Fruit fly (Drosophila melanogaster) whole organism, pupa: ENCODE data around the gene tobi.
A peak's percentile ranks its signal among the peaks of the same experiment; 100 is the strongest.

Experiments
- CG10348 ChIP-seq: fragments of 200-800 bp; sonication (Bioruptor generic); IDR thresholded peaks from 2 replicates; pipeline ENCODE4 v1.3.6; 2022; ENCODE audit warnings: missing biosample characterization, missing genetic modification characterization
- CG12605 ChIP-seq: fragments of 200-800 bp; sonication (Bioruptor generic); IDR thresholded peaks from 2 replicates; pipeline ENCODE4 v1.3.6; 2022; ENCODE audit warnings: missing biosample characterization, missing genetic modification characterization
- CG13204 ChIP-seq: fragments of 200-800 bp; sonication (Bioruptor generic); optimal IDR thresholded peaks from 2 replicates; lab custom pipeline; 2018; ENCODE audit warnings: missing biosample characterization, mild to moderate bottlenecking, missing genetic modification characterization, moderate library complexity
- CG14655 ChIP-seq: fragments of 200-800 bp; sonication (Bioruptor generic); optimal IDR thresholded peaks from 3 replicates; lab custom pipeline; 2017; ENCODE audit warnings: mild to moderate bottlenecking, missing biosample characterization, missing genetic modification reagents, missing genetic modification characterization
- CG15710 ChIP-seq: fragments of 200-800 bp; sonication (Bioruptor generic); optimal IDR thresholded peaks from 2 replicates; lab custom pipeline; 2018; ENCODE audit warnings: missing biosample characterization, mild to moderate bottlenecking, missing genetic modification characterization, moderate library complexity
- CG17806 ChIP-seq: fragments of 200-800 bp; sonication (Bioruptor generic); optimal IDR thresholded peaks from 2 replicates; lab custom pipeline; 2018; ENCODE audit warnings: missing biosample characterization, mild to moderate bottlenecking, missing genetic modification characterization, moderate library complexity
- CG32121 ChIP-seq: fragments of 200-800 bp; sonication (Bioruptor generic); IDR thresholded peaks from 2 replicates; pipeline ENCODE4 v1.3.6; 2022; ENCODE audit warnings: missing biosample characterization, missing genetic modification characterization
- CG34367 ChIP-seq: fragments of 200-800 bp; sonication (Bioruptor generic); optimal IDR thresholded peaks from 2 replicates; lab custom pipeline; 2018; ENCODE audit warnings: missing biosample characterization, mild to moderate bottlenecking, missing genetic modification characterization
- CG4496 ChIP-seq: fragments of 200-800 bp; sonication (Bioruptor generic); IDR thresholded peaks from 3 replicates; pipeline ENCODE4 v1.3.6; 2022; ENCODE audit warnings: missing biosample characterization, missing genetic modification characterization
- CG8159 ChIP-seq: fragments of 200-800 bp; sonication (Bioruptor generic); optimal IDR thresholded peaks from 3 replicates; lab custom pipeline; 2018; ENCODE audit warnings: missing biosample characterization, mild to moderate bottlenecking, missing genetic modification characterization, moderate library complexity
- CG8301 ChIP-seq: fragments of 200-800 bp; sonication (Bioruptor generic); optimal IDR thresholded peaks from 2 replicates; lab custom pipeline; 2018; ENCODE audit warnings: missing biosample characterization, mild to moderate bottlenecking, missing genetic modification characterization
- CG9948 ChIP-seq: fragments of 200-800 bp; sonication (Bioruptor generic); optimal IDR thresholded peaks from 2 replicates; lab custom pipeline; 2018; ENCODE audit warnings: missing biosample characterization, mild to moderate bottlenecking, missing genetic modification characterization, moderate library complexity
- D1 ChIP-seq: fragments of 200-800 bp; sonication (Bioruptor generic); optimal IDR thresholded peaks from 2 replicates; lab custom pipeline; 2018; ENCODE audit warnings: missing biosample characterization, mild to moderate bottlenecking, missing genetic modification characterization, moderate library complexity
- EcR ChIP-seq: fragments of 200-800 bp; sonication (Bioruptor generic); optimal IDR thresholded peaks from 3 replicates; lab custom pipeline; 2019; ENCODE audit warnings: missing biosample characterization, missing genetic modification characterization, mild to moderate bottlenecking, moderate library complexity, missing genetic modification reagents
- Ets98B ChIP-seq: fragments of 200-800 bp; sonication (Bioruptor generic); IDR thresholded peaks from 2 replicates; pipeline ENCODE4 v1.3.6; 2022; ENCODE audit warnings: missing biosample characterization, missing genetic modification characterization
- Pif1A ChIP-seq: fragments of 200-800 bp; sonication (Bioruptor generic); optimal IDR thresholded peaks from 3 replicates; lab custom pipeline; 2016; ENCODE audit warnings: missing biosample characterization, missing genetic modification characterization
- Pif1B ChIP-seq: fragments of 200-800 bp; sonication (Bioruptor generic); optimal IDR thresholded peaks from 3 replicates; lab custom pipeline; 2016; ENCODE audit warnings: missing biosample characterization, missing genetic modification characterization
- Snoo ChIP-seq: fragments of 200-800 bp; sonication (Bioruptor generic); optimal IDR thresholded peaks from 3 replicates; lab custom pipeline; 2017; ENCODE audit warnings: missing biosample characterization, mild to moderate bottlenecking, missing genetic modification characterization, inconsistent platforms
- fd96Ca ChIP-seq: fragments of 200-800 bp; sonication (Bioruptor generic); IDR thresholded peaks from 3 replicates; pipeline ENCODE4 v1.3.6; 2022; ENCODE audit warnings: missing biosample characterization, missing genetic modification characterization
- gl ChIP-seq: fragments of 200-800 bp; sonication (Bioruptor generic); optimal IDR thresholded peaks from 2 replicates; lab custom pipeline; 2018; ENCODE audit warnings: missing biosample characterization, mild to moderate bottlenecking, missing genetic modification characterization
- rn ChIP-seq: fragments of 200-800 bp; sonication (Bioruptor generic); IDR thresholded peaks from 2 replicates; pipeline ENCODE4 v1.3.6; 2022; ENCODE audit warnings: missing biosample characterization, missing genetic modification characterization

The tobi gene

dm6 chr3R:25346899-25347298, at the start of gene tobi:
tobi (minus strand) TSS chr3R:25346921.
- TF ChIP-seq CG12605 (no peak), EcR (GFP tag; lab: Kevin White, UChicago) (no peak), rn (GFP tag; lab: Robert Waterston, UW) (no peak), CG8301 (tag; lab: Kevin White, UChicago) (no peak), CG17806 (tag; lab: Kevin White, UChicago) (no peak), CG14655 (GFP tag; lab: Kevin White, UChicago) (no peak), Snoo (tag; lab: Kevin White, UChicago) (no peak), CG10348 (GFP tag; lab: Robert Waterston, UW) (no peak), CG34367 (tag; lab: Kevin White, UChicago) (no peak), CG15710 (tag; lab: Kevin White, UChicago) (no peak), CG32121 (no peak), CG9948 (no peak), CG4496 (GFP tag; lab: Robert Waterston, UW) (no peak), CG8159 (tag; lab: Kevin White, UChicago) (no peak), Pif1B (GFP tag; lab: Kevin White, UChicago) (no peak)
- TF ChIP-seq, all 21 proteins: peak for 0

- TF ChIP-seq CG8159 (tag; lab: Kevin White, UChicago) = peak; percentile 19
- TF ChIP-seq CG4496 (GFP tag; lab: Robert Waterston, UW) = peak; percentile 54; the same call in 2 of the 3 replicates
- TF ChIP-seq CG14655 (GFP tag; lab: Kevin White, UChicago) = peak; percentile 31
- no peak for TF ChIP-seq CG9948
- TF ChIP-seq fd96Ca (GFP tag; lab: Robert Waterston, UW) = peak; percentile 48; the same call in 1 of the 3 replicates
- TF ChIP-seq CG32121 = 0 out of 2 replicates have a peak, but pooled peaks have one; percentile 51
- no peak for TF ChIP-seq Pif1A (GFP tag; lab: Kevin White, UChicago)
Measured at dm6 chr3R:25388522-25388921, 41.8 kb upstream of the tobi start.

dm6 chr3R:25384206-25384605, 37.5 kb upstream of the tobi start:
- TF ChIP-seq gl (tag; lab: Kevin White, UChicago) = no peak
- no peak for TF ChIP-seq Snoo (tag; lab: Kevin White, UChicago)
- TF ChIP-seq Ets98B (GFP tag; lab: Robert Waterston, UW) = no peak
- TF ChIP-seq CG8301 (tag; lab: Kevin White, UChicago) = no peak
- no peak for TF ChIP-seq CG9948
- no peak for TF ChIP-seq D1 (tag; lab: Kevin White, UChicago)
- no peak for TF ChIP-seq CG12605
- TF ChIP-seq CG14655 (GFP tag; lab: Kevin White, UChicago) = no peak
- TF ChIP-seq CG13204 (GFP tag; lab: Kevin White, UChicago) = no peak

- TF ChIP-seq Pif1A (GFP tag; lab: Kevin White, UChicago) = no peak
- no peak for TF ChIP-seq D1 (tag; lab: Kevin White, UChicago)
- TF ChIP-seq CG14655 (GFP tag; lab: Kevin White, UChicago) = no peak
- TF ChIP-seq CG32121 = no peak
- TF ChIP-seq CG10348 (GFP tag; lab: Robert Waterston, UW) = no peak
- no peak for TF ChIP-seq CG8301 (tag; lab: Kevin White, UChicago)
- no peak for TF ChIP-seq CG34367 (tag; lab: Kevin White, UChicago)
- TF ChIP-seq CG4496 (GFP tag; lab: Robert Waterston, UW) = no peak
- no peak for TF ChIP-seq CG17806 (tag; lab: Kevin White, UChicago)
- TF ChIP-seq gl (tag; lab: Kevin White, UChicago) = no peak
- no peak for TF ChIP-seq CG15710 (tag; lab: Kevin White, UChicago)
- no peak for TF ChIP-seq CG9948
- no peak for TF ChIP-seq CG12605
- TF ChIP-seq CG13204 (GFP tag; lab: Kevin White, UChicago) = no peak
- TF ChIP-seq CG8159 (tag; lab: Kevin White, UChicago) = no peak
Measured at dm6 chr3R:25383400-25383799, 36.7 kb upstream of the tobi start, which contains the start of gene CG31437. CG31437 (plus strand) TSS chr3R:25383700.

dm6 chr3R:25382681-25383080, 36.0 kb upstream of the tobi start, which contains the start of gene alrm:
alrm (minus strand) TSS chr3R:25382781.
- no peak for TF ChIP-seq CG13204 (GFP tag; lab: Kevin White, UChicago)
- no peak for TF ChIP-seq CG4496 (GFP tag; lab: Robert Waterston, UW)
- no peak for TF ChIP-seq CG8159 (tag; lab: Kevin White, UChicago)
- no peak for TF ChIP-seq CG10348 (GFP tag; lab: Robert Waterston, UW)
- no peak for TF ChIP-seq gl (tag; lab: Kevin White, UChicago)
- no peak for TF ChIP-seq fd96Ca (GFP tag; lab: Robert Waterston, UW)
- no peak for TF ChIP-seq CG14655 (GFP tag; lab: Kevin White, UChicago)
- no peak for TF ChIP-seq CG12605
- TF ChIP-seq Pif1B (GFP tag; lab: Kevin White, UChicago) = no peak
- TF ChIP-seq Ets98B (GFP tag; lab: Robert Waterston, UW) = no peak
- no peak for TF ChIP-seq EcR (GFP tag; lab: Kevin White, UChicago)
- no peak for TF ChIP-seq CG32121
- TF ChIP-seq Snoo (tag; lab: Kevin White, UChicago) = no peak

dm6 chr3R:25357985-25358384, 11.3 kb upstream of the tobi start, which contains the start of gene ND-49L:
ND-49L (plus strand) TSS chr3R:25358285.
- TF ChIP-seq CG9948 (no peak), Ets98B (GFP tag; lab: Robert Waterston, UW) (no peak), CG8301 (tag; lab: Kevin White, UChicago) (no peak), Snoo (tag; lab: Kevin White, UChicago) (no peak)
